Fruit fly (Drosophila melanogaster): Measurements from ENCODE around the gene Dim1.
A peak's percentile ranks its signal among the peaks of the same experiment; 100 is the strongest.

The Dim1 gene

DNA sequence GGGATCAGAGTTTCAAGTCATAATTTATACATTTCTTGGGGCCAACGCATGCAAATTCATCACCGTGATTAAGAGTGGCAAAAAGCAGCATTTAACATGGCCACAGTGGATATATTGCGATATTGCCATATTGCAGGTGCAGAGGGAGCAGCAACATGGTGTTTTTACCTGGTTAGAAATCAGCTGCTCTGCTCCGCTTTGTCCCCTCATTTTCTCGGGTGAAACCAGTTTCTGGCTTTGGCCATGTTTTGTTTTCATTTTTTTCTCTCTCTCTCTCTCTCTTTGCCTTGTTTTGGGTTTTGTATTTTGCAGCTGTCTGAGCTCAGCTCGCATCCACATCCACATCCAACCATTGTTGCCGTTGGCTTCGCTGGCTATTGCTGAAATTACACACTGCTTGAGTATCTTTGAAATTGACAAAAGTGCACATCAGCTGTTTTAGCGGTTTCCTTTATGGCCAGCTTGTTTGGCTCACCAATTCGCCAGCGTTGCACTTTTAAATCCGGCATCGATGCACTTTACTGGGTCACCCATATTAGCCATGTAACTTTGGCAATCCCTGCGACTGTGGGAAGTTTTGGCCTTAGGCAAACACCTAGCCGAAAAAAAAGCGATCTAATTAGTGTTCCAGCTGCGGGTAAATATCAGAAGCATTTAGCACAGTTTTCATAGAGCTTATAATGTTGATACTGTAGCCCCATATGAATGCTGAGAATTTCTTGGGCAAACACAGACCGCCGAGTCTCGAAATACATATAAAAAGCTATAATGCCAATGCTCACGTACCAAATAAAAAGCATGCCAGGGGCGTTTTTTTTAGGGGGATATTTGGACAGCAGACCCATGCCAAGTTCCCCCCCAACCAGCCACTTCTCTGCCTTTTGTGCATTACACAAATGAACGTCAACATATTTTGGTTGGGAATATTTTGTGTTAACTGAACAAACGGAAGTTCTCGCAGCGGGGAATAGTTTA is 27.7 kb upstream of the Dim1 start:
- TF ChIP-seq CG8478 (optimal IDR thresholded peaks at IDR 0.05) = no peak
- TF ChIP-seq CTCF (optimal IDR thresholded peaks at IDR 0.05) = no peak

DNA sequence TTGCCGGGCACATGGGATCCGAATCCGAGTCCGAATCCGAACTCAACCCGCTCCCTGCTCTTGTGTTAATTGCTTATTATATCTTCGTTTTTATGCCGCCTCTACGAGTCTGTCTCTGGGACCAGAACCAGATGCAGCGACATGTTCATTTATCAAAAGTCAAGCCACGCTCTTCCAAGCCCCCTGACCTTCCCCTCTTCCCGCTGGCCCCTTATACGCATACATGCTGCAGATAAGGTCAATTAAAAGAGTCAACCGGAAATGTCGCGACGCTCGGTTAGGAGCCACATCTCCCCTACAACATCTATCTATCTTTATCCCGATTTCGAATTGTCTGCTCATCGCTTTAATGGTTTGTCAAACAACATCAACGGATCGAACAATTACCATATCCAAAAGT is 25.3 kb upstream of the Dim1 start:
- TF ChIP-seq CG8478 (optimal IDR thresholded peaks at IDR 0.05) (no peak), CTCF (optimal IDR thresholded peaks at IDR 0.05) (no peak)

DNA sequence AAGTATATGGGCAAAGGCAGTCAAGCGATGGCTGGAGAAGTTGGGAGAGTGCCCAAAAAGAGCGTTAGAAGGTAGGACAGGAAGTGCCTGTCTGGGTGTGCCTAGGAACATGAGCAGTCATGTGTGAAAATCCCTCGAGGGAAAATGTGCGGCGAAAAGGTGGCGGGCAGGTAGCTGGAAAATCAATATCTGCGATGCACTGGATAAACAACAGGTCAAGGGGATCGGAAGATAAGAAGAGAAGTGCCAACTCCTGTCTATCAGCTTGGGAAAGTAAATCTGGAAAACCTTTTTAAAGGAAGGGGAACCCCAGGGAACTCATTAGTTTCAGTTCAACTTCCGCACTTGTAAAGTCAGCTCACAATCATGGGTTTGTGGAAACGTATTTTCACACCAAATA is 24.7 kb upstream of the Dim1 start:
- TF ChIP-seq CG8478 (optimal IDR thresholded peaks at IDR 0.05) (no peak), CTCF (optimal IDR thresholded peaks at IDR 0.05) (no peak)

DNA sequence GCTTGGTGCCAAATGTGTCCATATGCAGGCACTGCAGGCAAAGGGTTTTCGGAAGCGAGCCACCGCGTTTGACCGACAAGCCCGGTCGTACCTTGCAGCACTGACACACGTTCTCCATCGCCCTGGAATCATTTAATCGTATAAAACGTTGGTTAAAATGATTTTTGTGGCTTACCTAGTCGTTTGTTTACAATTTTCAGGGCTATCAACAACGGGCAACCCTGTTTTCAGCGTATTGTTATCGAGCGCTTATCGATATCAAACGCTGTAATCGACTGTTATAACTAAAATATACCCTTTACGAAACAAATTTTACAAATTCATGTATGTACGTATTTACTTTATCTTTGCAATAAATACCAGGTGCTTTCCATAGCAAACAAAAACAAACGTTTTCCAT is 20.5 kb upstream of the Dim1 start, which contains the start of gene CG17612:
Gene CG17612 (minus strand): TSS at position 214 of the 400 bp plus-strand sequence.
- no peak for TF ChIP-seq CG8478 (optimal IDR thresholded peaks at IDR 0.05)
- no peak for TF ChIP-seq CTCF (optimal IDR thresholded peaks at IDR 0.05)

DNA sequence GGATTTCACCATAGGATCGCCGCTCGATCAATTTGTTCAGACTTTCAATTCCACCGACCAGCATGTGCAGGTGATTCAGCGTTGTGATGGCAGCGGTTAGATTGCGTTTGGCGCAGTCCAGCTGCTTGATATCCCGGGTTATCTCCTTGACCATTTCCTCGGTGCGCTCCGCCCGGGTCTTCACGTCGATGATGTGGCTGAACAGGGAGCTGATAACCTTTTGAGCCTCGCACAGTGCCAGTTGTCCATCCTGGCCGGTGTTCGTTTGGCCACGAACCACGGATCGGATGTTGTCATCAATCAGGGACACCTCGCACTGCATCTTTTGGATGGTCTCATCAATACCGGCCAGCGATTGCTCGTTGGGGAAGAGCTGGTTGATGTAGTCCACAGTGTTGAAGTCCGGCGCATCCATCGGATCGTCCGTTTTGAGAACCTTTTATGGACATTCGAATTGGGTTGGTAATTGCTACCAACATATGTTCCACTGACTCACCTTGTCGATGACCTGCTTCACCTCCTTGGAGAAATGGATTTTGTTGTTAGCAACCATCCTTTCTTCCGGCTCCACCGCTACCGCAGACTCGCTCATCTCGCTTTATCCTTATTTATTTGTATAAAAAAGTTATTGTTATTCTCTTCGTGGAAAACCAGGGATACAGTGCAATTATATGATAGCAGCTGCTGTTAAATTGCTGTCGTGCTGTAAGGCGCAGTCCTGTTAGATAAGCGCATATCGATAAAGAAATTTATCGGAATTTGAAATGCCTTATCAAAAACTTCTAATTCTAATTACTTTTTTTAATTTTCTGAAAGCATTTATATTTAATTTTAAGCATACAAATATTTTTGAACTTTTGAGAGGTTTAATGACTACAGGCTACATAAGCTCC is 17.4 kb upstream of the Dim1 start, which contains the start of gene Vps53:
Gene Vps53 (minus strand): TSS at position 676 of the 893 bp plus-strand sequence.
- TF ChIP-seq CG8478 (optimal IDR thresholded peaks at IDR 0.05) = no peak
- no peak for TF ChIP-seq CTCF (optimal IDR thresholded peaks at IDR 0.05)

DNA sequence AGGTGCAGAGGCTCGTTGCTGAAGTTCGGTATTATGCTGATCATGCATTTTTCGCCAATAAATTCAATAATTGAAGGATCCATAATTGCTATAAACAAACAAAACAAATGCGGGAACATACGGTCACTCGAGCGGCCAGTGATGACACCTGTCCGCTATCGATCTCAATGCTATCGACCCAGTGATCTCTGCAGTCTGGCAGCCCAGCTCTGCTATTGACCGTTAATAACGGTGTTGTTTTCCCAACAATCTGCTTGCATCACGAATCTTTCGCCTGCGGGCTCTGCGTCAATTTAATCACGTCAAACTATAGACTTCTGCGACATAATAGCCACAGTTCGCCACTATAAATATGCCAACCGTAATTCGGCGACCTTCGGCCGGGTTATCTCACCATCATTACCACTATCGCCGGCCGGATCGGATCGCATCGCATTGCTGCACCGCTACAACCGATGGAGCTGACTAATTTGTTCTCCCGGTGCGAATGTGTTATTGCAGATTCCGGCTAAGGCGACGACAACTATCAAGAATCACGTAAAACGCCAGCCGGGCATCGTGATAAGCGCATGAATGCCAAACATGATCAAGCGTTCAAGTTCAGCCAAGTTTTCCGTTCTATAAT is 16.0 kb upstream of the Dim1 start, which contains the start of gene Psf2:
Gene Psf2 (minus strand): TSS at position 431 of the 625 bp plus-strand sequence.
- TF ChIP-seq CG8478 (optimal IDR thresholded peaks at IDR 0.05) = no peak
- TF ChIP-seq CTCF (optimal IDR thresholded peaks at IDR 0.05) = peak in 1 of 2 experiments; percentile 23

DNA sequence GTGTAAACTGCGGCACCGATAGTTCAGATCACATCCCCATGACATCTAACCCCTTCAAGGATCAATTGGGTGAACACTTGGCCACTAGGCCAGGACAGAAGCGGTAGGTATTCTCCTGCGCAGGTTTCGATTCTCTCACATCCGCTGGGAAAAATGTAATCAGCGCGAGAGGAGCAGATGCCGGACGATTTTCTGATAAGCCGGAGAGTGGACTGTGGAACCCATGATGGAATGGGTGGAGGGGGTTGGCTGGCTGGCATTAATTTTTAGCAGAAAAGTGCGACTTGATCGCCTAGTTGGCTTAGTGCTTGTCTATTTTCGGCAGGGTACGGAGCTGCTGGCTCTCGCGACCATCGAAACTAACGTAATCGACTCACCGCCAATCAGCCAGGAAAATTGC is 15.0 kb upstream of the Dim1 start, which contains the start of gene Tps1:
Gene Tps1 (plus strand): TSS at position 301 of the 400 bp plus-strand sequence.
- TF ChIP-seq CG8478 (optimal IDR thresholded peaks at IDR 0.05) = no peak
- no peak for TF ChIP-seq CTCF (optimal IDR thresholded peaks at IDR 0.05)

DNA sequence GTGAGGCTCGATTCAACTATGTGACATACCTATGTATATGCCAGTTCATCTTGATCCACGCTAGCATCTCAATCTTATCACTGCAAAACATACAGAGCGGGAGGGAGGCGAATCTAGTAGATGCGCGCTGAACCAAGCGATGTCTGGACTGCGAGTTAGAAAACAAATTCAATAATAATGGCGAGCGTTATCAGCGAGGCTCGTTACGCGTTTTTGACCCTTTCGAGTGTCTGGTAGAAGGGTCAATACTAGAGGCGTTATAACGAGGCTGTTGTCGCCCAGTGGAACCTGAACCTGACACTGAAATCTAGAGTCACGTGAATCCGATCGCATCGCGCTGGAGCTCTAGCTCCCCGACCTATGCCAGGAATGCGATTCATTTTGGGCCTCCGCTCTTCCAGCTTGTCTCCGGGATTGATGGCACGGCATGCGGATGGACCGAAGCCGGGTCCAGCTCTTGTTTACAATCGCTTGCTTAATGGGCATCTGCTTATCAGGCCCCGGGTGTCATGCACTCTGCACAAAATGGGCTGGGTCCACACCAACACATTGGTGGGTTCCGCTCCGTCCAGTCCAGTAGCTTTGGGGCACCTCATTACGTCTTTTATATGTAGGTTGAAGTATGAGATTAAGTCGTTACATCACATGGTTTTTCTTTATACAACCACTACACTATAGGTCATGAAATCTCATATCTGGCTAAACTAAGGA is 13.5 kb upstream of the Dim1 start:
- TF ChIP-seq CTCF (optimal IDR thresholded peaks at IDR 0.05) = no peak
- TF ChIP-seq CG8478 (optimal IDR thresholded peaks at IDR 0.05) = no peak

DNA sequence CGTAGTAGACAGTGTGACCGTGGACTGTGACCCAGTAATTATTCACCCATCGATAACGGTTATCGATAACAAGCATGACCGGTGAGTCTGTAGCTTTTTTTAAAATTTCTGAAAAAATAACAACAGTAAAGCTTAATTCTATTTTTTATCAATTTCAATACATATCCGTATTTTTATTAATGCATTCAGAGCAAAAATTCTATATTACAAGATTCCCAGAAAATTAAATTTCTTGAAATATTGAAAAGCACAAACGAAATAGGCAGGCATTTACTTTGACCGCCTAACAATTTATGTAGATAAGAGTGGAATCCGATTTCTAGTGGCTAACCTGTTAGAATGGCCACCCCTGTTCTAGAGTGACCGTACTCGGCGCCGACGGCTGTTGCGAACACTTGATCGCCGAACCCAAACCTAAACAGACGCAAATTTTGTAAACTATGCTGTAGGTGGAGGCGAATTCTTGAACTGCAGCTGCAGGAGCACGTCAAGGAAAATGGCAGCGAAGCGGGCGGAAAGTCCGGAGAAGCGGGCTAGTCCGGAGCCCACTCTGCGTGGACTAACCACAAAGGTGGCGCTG is 9.1 kb upstream of the Dim1 start, which contains the start of gene CG3652:
Gene CG3652 (minus strand): TSS at position 35 of the 580 bp plus-strand sequence.
- peak; percentile 22 to 33 for TF ChIP-seq CTCF (optimal IDR thresholded peaks at IDR 0.05)
- no peak for TF ChIP-seq CG8478 (optimal IDR thresholded peaks at IDR 0.05)

DNA sequence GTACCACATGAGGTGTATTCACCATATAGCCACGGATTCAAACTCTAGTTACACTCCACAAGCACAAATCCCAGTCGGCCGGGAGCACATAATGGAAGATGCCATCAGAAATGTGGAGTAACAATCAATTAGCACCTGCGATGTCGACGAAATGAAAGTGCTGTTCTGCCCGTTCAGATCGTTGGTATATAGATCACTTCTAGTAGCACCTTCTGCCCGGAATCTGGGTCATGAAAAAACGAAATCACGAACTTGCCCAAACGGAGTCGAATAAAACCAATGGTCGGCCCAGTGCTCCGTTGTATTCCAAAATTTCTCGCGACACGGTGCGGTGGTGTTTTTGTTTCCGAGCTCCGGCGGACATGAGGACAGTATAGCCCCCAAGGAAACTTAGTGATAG is 2.4 kb upstream of the Dim1 start, which contains the start of gene CG33003:
Gene CG33003 (plus strand): TSS at position 301 of the 400 bp plus-strand sequence.
- no peak for TF ChIP-seq CTCF (optimal IDR thresholded peaks at IDR 0.05)

DNA sequence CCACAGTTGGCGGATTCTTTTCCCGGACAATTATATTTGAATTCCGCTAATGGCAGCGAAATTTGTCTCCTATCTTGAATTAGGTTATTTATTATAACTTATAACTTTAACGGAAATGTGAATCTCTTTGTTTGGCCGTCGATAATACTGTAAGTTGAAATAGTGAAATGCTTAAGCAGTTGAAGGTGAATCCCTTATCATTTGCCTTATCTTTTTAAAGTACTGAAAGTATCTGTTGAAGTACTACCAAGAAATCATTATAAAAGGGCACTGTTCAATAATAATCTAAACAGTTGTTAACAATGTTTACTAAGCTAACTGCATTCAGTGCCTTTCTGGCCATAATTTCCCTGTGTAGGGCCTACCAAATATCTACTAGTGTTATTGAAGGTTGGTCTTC is 7.8 kb downstream of the Dim1 start, which contains the start of gene CG43055:
Gene CG43055 (plus strand): TSS at position 301 of the 400 bp plus-strand sequence.
- TF ChIP-seq CTCF (optimal IDR thresholded peaks at IDR 0.05) (no peak), CG8478 (optimal IDR thresholded peaks at IDR 0.05) (no peak)

DNA sequence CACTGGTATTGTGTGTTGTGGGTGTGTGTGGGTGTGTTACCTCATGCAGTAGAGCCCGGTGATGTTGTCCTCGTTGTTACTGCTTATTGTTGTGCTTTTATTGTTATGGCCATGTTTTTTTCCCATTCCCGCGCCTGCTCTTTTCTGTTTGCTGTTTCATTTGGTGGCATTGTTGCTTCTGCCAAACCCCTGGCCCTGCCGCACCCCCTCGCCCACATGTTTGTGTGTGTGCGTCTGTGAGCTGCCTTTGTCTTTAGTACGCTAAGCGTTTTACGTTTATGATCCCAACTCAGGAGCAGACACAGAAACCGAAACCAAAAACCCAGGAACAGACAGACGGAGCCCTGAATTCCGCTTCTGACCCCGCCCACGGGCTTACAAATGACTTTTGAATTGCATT is 11.0 kb downstream of the Dim1 start:
- TF ChIP-seq CG8478 (optimal IDR thresholded peaks at IDR 0.05) = no peak
- no peak for TF ChIP-seq CTCF (optimal IDR thresholded peaks at IDR 0.05)

DNA sequence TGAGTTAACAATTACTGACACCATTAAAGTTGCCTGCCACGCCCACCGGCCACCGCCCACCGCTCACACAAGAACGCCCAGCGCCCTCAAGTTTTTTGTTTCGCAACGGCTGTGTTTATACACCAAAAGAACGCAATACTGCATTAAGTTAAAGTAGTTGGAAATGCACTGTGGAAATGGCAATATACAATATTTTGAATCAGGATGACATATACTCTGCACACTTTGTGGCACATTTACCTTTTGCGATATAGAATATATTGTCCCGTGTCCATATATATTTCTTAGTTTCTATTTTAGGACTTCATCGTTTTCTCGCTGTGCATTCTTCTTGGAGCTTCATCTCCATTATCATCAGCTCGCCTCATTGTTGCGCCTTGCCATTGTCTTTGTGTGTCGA is 13.0 kb downstream of the Dim1 start:
- TF ChIP-seq CG8478 (optimal IDR thresholded peaks at IDR 0.05) (no peak), CTCF (optimal IDR thresholded peaks at IDR 0.05) (no peak)
